Worm (Caenorhabditis elegans): Measurements from ENCODE around the gene nhr-47.

- TF ChIP-seq F13H6.1 (tag; optimal IDR thresholded peaks at IDR 0.05) (no peak), ceh-19 (GFP tag; optimal IDR thresholded peaks at IDR 0.05) (no peak), pros-1 (tag; optimal IDR thresholded peaks at IDR 0.05) (no peak), ama-1 (optimal IDR thresholded peaks at IDR 0.05) (no peak), ceh-48 (tag; optimal IDR thresholded peaks at IDR 0.05) (no peak), ceh-9 (tag; optimal IDR thresholded peaks at IDR 0.05) (no peak), hlh-13 (GFP tag; optimal IDR thresholded peaks at IDR 0.05) (no peak), fkh-6 (tag; optimal IDR thresholded peaks at IDR 0.05) (no peak), madf-2 (tag; optimal IDR thresholded peaks at IDR 0.05) (no peak), T23F11.4 (GFP tag; optimal IDR thresholded peaks at IDR 0.05) (no peak), pqm-1 (tag; optimal IDR thresholded peaks at IDR 0.05) (no peak)
Observed at ce11 chrV:5462894-5463293, 42.2 kb upstream of the nhr-47 start, which contains the start of gene srg-67.
